ENCODE assay signal across 1 fruit fly cellular context in the genomic region with DNA sequence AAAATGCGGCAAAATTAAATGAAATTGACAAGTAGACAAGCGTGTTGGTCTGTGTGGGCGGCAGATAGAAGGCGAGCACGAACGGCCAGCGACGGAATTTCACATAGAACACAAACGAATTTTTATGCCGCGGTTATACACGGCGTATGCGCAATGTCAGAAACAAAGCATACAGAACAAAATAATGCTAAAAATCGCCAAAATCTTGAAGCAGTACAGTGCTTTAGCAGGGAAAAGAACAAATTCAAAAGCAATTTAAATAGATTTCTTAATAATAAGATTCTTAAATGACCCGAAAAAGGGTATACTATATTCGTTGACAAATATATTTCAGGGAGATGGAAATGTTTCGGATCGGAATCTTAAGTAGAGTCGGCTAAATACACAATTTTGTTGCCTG.
TF ChIP-seq lines count a peak whose summit lies in the region.

No protein-coding gene starts in this region.

TF ChIP-seq in whole organism, embryonic, 481 proteins besides CTCF, POLR2A, EP300 and RAD21 (continued from another document and continues in another):
- TF ChIP-seq pan (optimal IDR thresholded peaks at IDR 0.05; lab: Kevin White, UChicago) (no peak), pan (GFP tag; optimal IDR thresholded peaks at IDR 0.05 in 1 of 2, IDR thresholded peaks at IDR 0.05 in 1 of 2) (peak in 1 of 2 experiments; percentile 32), D19A (tag; optimal IDR thresholded peaks at IDR 0.05; lab: Kevin White, UChicago) (no peak), CG11695 (GFP tag; IDR thresholded peaks at IDR 0.05; lab: Robert Waterston, UW) (0 out of 3 replicates have a peak, but pooled peaks have one; percentile 46), CG32772 (GFP tag; IDR thresholded peaks at IDR 0.05; lab: Robert Waterston, UW) (no peak), phol (tag; optimal IDR thresholded peaks at IDR 0.05; lab: Kevin White, UChicago) (no peak), Oli (tag; optimal IDR thresholded peaks at IDR 0.05; lab: Kevin White, UChicago) (peak; percentile 22), dysf (GFP tag; IDR thresholded peaks at IDR 0.05; lab: Robert Waterston, UW) (peak; percentile 30; the same call in 1 of the 3 replicates), CG31224 (GFP tag; IDR thresholded peaks at IDR 0.05; lab: Robert Waterston, UW) (0 out of 2 replicates have a peak, but pooled peaks have one; percentile 11), CG30403 (GFP tag; optimal IDR thresholded peaks at IDR 0.05; lab: Kevin White, UChicago) (peak; percentile 4), D19B (GFP tag; optimal IDR thresholded peaks at IDR 0.05; lab: Kevin White, UChicago) (peak; percentile 5), bbx (GFP tag; IDR thresholded peaks at IDR 0.05; lab: Robert Waterston, UW; ENCODE audit: partially characterized antibody) (no peak), usp (GFP tag; optimal IDR thresholded peaks at IDR 0.05; lab: Kevin White, UChicago) (no peak), dpn (GFP tag; optimal IDR thresholded peaks at IDR 0.05; lab: Kevin White, UChicago) (peak in 1 of 2 experiments; percentile 51), HLH54F (GFP tag; optimal IDR thresholded peaks at IDR 0.05; lab: Kevin White, UChicago) (peak; percentile 36), row (GFP tag; IDR thresholded peaks at IDR 0.05; lab: Robert Waterston, UW) (peak; percentile 70), amos (GFP tag; IDR thresholded peaks at IDR 0.05; lab: Robert Waterston, UW; ENCODE audit: partially characterized antibody) (no peak), Pdp1 (GFP tag; optimal IDR thresholded peaks at IDR 0.05; lab: Kevin White, UChicago) (peak in 1 of 2 experiments; percentile 9), Sry-δ (GFP tag; optimal IDR thresholded peaks at IDR 0.05; lab: Kevin White, UChicago) (no peak), CG7839 (tag; optimal IDR thresholded peaks at IDR 0.05; lab: Kevin White, UChicago) (peak; percentile 49), gcm (GFP tag; optimal IDR thresholded peaks at IDR 0.05; lab: Kevin White, UChicago) (no peak), hbn (GFP tag; IDR thresholded peaks at IDR 0.05; lab: Robert Waterston, UW; ENCODE audit: partially characterized antibody) (no peak), Tbp (GFP tag; optimal IDR thresholded peaks at IDR 0.05; lab: Kevin White, UChicago) (no peak), CG8281 (tag; optimal IDR thresholded peaks at IDR 0.05; lab: Kevin White, UChicago) (no peak), sqz (GFP tag; optimal IDR thresholded peaks at IDR 0.05; lab: Kevin White, UChicago) (no peak), Dbx (GFP tag; IDR thresholded peaks at IDR 0.05; lab: Robert Waterston, UW) (peak; percentile 22; the same call in 1 of the 3 replicates), Meics (GFP tag; optimal IDR thresholded peaks at IDR 0.05; lab: Kevin White, UChicago) (peak; percentile 36), cato (GFP tag; optimal IDR thresholded peaks at IDR 0.05; lab: Kevin White, UChicago; ENCODE audit: borderline replicate concordance) (no peak), slou (GFP tag; optimal IDR thresholded peaks at IDR 0.05; lab: Kevin White, UChicago) (peak; percentile 18), tgo (GFP tag; IDR thresholded peaks at IDR 0.05; lab: Robert Waterston, UW) (0 out of 3 replicates have a peak, but pooled peaks have one; percentile 14), CG7372 (GFP tag; IDR thresholded peaks at IDR 0.05; lab: Robert Waterston, UW) (peak; percentile 75), lilli (GFP tag; optimal IDR thresholded peaks at IDR 0.05; lab: Kevin White, UChicago) (peak; percentile 59), H15 (GFP tag; IDR thresholded peaks at IDR 0.05; lab: Robert Waterston, UW) (peak; percentile 25; the same call in 1 of the 3 replicates), sens-2 (GFP tag; IDR thresholded peaks at IDR 0.05; lab: Robert Waterston, UW) (no peak), Nf-YA (GFP tag; IDR thresholded peaks at IDR 0.05; lab: Robert Waterston, UW) (0 out of 2 replicates have a peak, but pooled peaks have one; percentile 9), fd96Cb (tag; optimal IDR thresholded peaks at IDR 0.05; lab: Kevin White, UChicago) (no peak), GATAe (GFP tag; conservative IDR thresholded peaks at IDR 0.05; lab: Robert Waterston, UW) (no peak), CG10462 (GFP tag; optimal IDR thresholded peaks at IDR 0.05; lab: Kevin White, UChicago) (no peak), CG18262 (tag; optimal IDR thresholded peaks at IDR 0.05; lab: Kevin White, UChicago) (no peak), Bteb2 (GFP tag; optimal IDR thresholded peaks at IDR 0.05; lab: Kevin White, UChicago) (peak; percentile 22), HLH3B (GFP tag; IDR thresholded peaks at IDR 0.05; lab: Robert Waterston, UW) (0 out of 2 replicates have a peak, but pooled peaks have one; percentile 23), az2 (GFP tag; optimal IDR thresholded peaks at IDR 0.05; lab: Kevin White, UChicago) (no peak), sr (GFP tag; IDR thresholded peaks at IDR 0.05; lab: Robert Waterston, UW) (no peak), B-H2 (GFP tag; optimal IDR thresholded peaks at IDR 0.05; lab: Kevin White, UChicago) (no peak), exex (tag; optimal IDR thresholded peaks at IDR 0.05; lab: Kevin White, UChicago) (no peak), slp2 (GFP tag; optimal IDR thresholded peaks at IDR 0.05; lab: Kevin White, UChicago) (no peak), CG14441 (GFP tag; IDR thresholded peaks at IDR 0.05; lab: Robert Waterston, UW) (peak; percentile 43; the same call in 1 of the 2 replicates), CG1647 (GFP tag; optimal IDR thresholded peaks at IDR 0.05; lab: Kevin White, UChicago) (no peak), gem (tag; optimal IDR thresholded peaks at IDR 0.05; lab: Kevin White, UChicago) (peak; percentile 47), CG11723 (GFP tag; optimal IDR thresholded peaks at IDR 0.05; lab: Kevin White, UChicago) (no peak), CG1832 (GFP tag; optimal IDR thresholded peaks at IDR 0.05; lab: Kevin White, UChicago) (no peak), esg (GFP tag; conservative IDR thresholded peaks at IDR 0.05; lab: Robert Waterston, UW) (0 out of 2 replicates have a peak, but pooled peaks have one; percentile 20), CG2889 (GFP tag; IDR thresholded peaks at IDR 0.05; lab: Robert Waterston, UW) (0 out of 3 replicates have a peak, but pooled peaks have one; percentile 44), mam (GFP tag; optimal IDR thresholded peaks at IDR 0.05; lab: Kevin White, UChicago) (peak; percentile 36), Dref (GFP tag; IDR thresholded peaks at IDR 0.05; lab: Robert Waterston, UW) (no peak), CG15269 (tag; optimal IDR thresholded peaks at IDR 0.05; lab: Kevin White, UChicago) (peak; percentile 27), Ets97D (GFP tag; optimal IDR thresholded peaks at IDR 0.05; lab: Kevin White, UChicago) (no peak), CG3847 (GFP tag; IDR thresholded peaks at IDR 0.05; lab: Robert Waterston, UW) (peak; percentile 44), Dip3 (GFP tag; optimal IDR thresholded peaks at IDR 0.05; lab: Kevin White, UChicago) (peak; percentile 43), CG9609 (GFP tag; optimal IDR thresholded peaks at IDR 0.05; lab: Kevin White, UChicago) (no peak), danr (GFP tag; IDR thresholded peaks at IDR 0.05; lab: Robert Waterston, UW) (no peak), CG8290 (GFP tag; optimal IDR thresholded peaks at IDR 0.05; lab: Kevin White, UChicago) (no peak), CG8290 (tag; optimal IDR thresholded peaks at IDR 0.05; lab: Kevin White, UChicago) (peak in 1 of 2 experiments; percentile 6), CG30431 (GFP tag; optimal IDR thresholded peaks at IDR 0.05; lab: Kevin White, UChicago) (no peak), pros (GFP tag; optimal IDR thresholded peaks at IDR 0.05; lab: Kevin White, UChicago) (no peak), CG11247 (GFP tag; IDR thresholded peaks at IDR 0.05; lab: Robert Waterston, UW) (peak; percentile 17; the same call in 1 of the 2 replicates), CG12155 (GFP tag; optimal IDR thresholded peaks at IDR 0.05; lab: Kevin White, UChicago) (peak; percentile 42), CG5180 (GFP tag; optimal IDR thresholded peaks at IDR 0.05; lab: Kevin White, UChicago) (no peak), CG32532 (GFP tag; IDR thresholded peaks at IDR 0.05; lab: Robert Waterston, UW) (peak; percentile 57), caup (GFP tag; optimal IDR thresholded peaks at IDR 0.05; lab: Kevin White, UChicago; ENCODE audit: severe bottlenecking) (no peak), lab (GFP tag; optimal IDR thresholded peaks at IDR 0.05; lab: Kevin White, UChicago) (peak; percentile 58), CG3407 (GFP tag; optimal IDR thresholded peaks at IDR 0.05; lab: Kevin White, UChicago) (no peak), nmo (GFP tag; optimal IDR thresholded peaks at IDR 0.05; lab: Kevin White, UChicago) (peak; percentile 16), Bgb (GFP tag; IDR thresholded peaks at IDR 0.05; lab: Robert Waterston, UW; ENCODE audit: partially characterized antibody) (no peak), corto (GFP tag; optimal IDR thresholded peaks at IDR 0.05; lab: Kevin White, UChicago) (no peak), Hmr (GFP tag; optimal IDR thresholded peaks at IDR 0.05; lab: Kevin White, UChicago) (peak; percentile 37), z (GFP tag; IDR thresholded peaks at IDR 0.05; lab: Robert Waterston, UW) (no peak), fu2 (GFP tag; optimal IDR thresholded peaks at IDR 0.05; lab: Kevin White, UChicago) (no peak), ap (GFP tag; IDR thresholded peaks at IDR 0.05; lab: Robert Waterston, UW) (0 out of 2 replicates have a peak, but pooled peaks have one; percentile 25), CG5953 (GFP tag; IDR thresholded peaks at IDR 0.05; lab: Robert Waterston, UW) (no peak), p53 (GFP tag; optimal IDR thresholded peaks at IDR 0.05; lab: Kevin White, UChicago) (no peak), CoRest (tag; optimal IDR thresholded peaks at IDR 0.05; lab: Kevin White, UChicago) (peak; percentile 30), Dll (GFP tag; IDR thresholded peaks at IDR 0.05; lab: Robert Waterston, UW; ENCODE audit: partially characterized antibody) (no peak), CG8765 (GFP tag; IDR thresholded peaks at IDR 0.05; lab: Robert Waterston, UW) (no peak), sim (GFP tag; IDR thresholded peaks at IDR 0.05; lab: Robert Waterston, UW) (no peak), Bdp1 (GFP tag; optimal IDR thresholded peaks at IDR 0.05; lab: Kevin White, UChicago) (no peak), sens (GFP tag; lab: Kevin White, UChicago) (peak; percentile 82), CG8359 (GFP tag; optimal IDR thresholded peaks at IDR 0.05; lab: Kevin White, UChicago; ENCODE audit: borderline replicate concordance) (no peak), CG7556 (GFP tag; optimal IDR thresholded peaks at IDR 0.05; lab: Kevin White, UChicago) (no peak), CG14050 (GFP tag; IDR thresholded peaks at IDR 0.05; lab: Robert Waterston, UW) (no peak), CG12299 (tag; optimal IDR thresholded peaks at IDR 0.05; lab: Kevin White, UChicago) (no peak), CG17328 (GFP tag; IDR thresholded peaks at IDR 0.05; lab: Robert Waterston, UW) (peak; percentile 11; the same call in 1 of the 2 replicates), sd (tag; optimal IDR thresholded peaks at IDR 0.05; lab: Kevin White, UChicago) (peak; percentile 82), Dad (GFP tag; optimal IDR thresholded peaks at IDR 0.05; lab: Kevin White, UChicago) (no peak), CG13624 (GFP tag; optimal IDR thresholded peaks at IDR 0.05; lab: Kevin White, UChicago) (peak; percentile 33), Doc2 (GFP tag; IDR thresholded peaks at IDR 0.05; lab: Robert Waterston, UW) (no peak), CG6813 (GFP tag; optimal IDR thresholded peaks at IDR 0.05; lab: Kevin White, UChicago) (no peak), CG17802 (tag; optimal IDR thresholded peaks at IDR 0.05; lab: Kevin White, UChicago) (no peak), CG2116 (GFP tag; optimal IDR thresholded peaks at IDR 0.05; lab: Kevin White, UChicago) (no peak), CG2120 (GFP tag; optimal IDR thresholded peaks at IDR 0.05; lab: Kevin White, UChicago) (peak; percentile 76), CG14965 (GFP tag; optimal IDR thresholded peaks at IDR 0.05; lab: Kevin White, UChicago; ENCODE audit: borderline replicate concordance) (no peak), pho (GFP tag; optimal IDR thresholded peaks at IDR 0.05; lab: Kevin White, UChicago) (peak; percentile 2), Rfx (GFP tag; IDR thresholded peaks at IDR 0.05; lab: Robert Waterston, UW) (peak; percentile 59), CG8388 (GFP tag; optimal IDR thresholded peaks at IDR 0.05; lab: Kevin White, UChicago) (no peak), zfh1 (GFP tag; IDR thresholded peaks at IDR 0.05; lab: Robert Waterston, UW) (peak; percentile 36; the same call in 1 of the 3 replicates), NFAT (GFP tag; IDR thresholded peaks at IDR 0.05; lab: Robert Waterston, UW) (no peak), CG14667 (GFP tag; IDR thresholded peaks at IDR 0.05; lab: Robert Waterston, UW) (no peak), CG32767 (GFP tag; IDR thresholded peaks at IDR 0.05; lab: Robert Waterston, UW) (0 out of 2 replicates have a peak, but pooled peaks have one; percentile 40), Sox102F (GFP tag; optimal IDR thresholded peaks at IDR 0.05; lab: Kevin White, UChicago) (peak; percentile 38), CG1529 (GFP tag; optimal IDR thresholded peaks at IDR 0.05; lab: Kevin White, UChicago) (no peak), prd (optimal IDR thresholded peaks at IDR 0.05; lab: Kevin White, UChicago) (no peak), prd (GFP tag; IDR thresholded peaks at IDR 0.05; lab: Robert Waterston, UW) (peak; percentile 31; the same call in 2 of the 3 replicates), Neu2 (GFP tag; optimal IDR thresholded peaks at IDR 0.05; lab: Kevin White, UChicago; ENCODE audit: borderline replicate concordance) (no peak), CG1233 (GFP tag; optimal IDR thresholded peaks at IDR 0.05; lab: Kevin White, UChicago) (no peak), PHDP (tag; optimal IDR thresholded peaks at IDR 0.05; lab: Kevin White, UChicago) (peak; percentile 52), CG15514 (GFP tag; optimal IDR thresholded peaks at IDR 0.05; lab: Kevin White, UChicago) (peak; percentile 16), CG6272 (GFP tag; IDR thresholded peaks at IDR 0.05; lab: Robert Waterston, UW) (0 out of 2 replicates have a peak, but pooled peaks have one; percentile 12), CG12659 (GFP tag; optimal IDR thresholded peaks at IDR 0.05; lab: Kevin White, UChicago) (no peak), CG34224 (GFP tag; IDR thresholded peaks at IDR 0.05; lab: Robert Waterston, UW; ENCODE audit: partially characterized antibody) (no peak), chm (GFP tag; IDR thresholded peaks at IDR 0.05; lab: Robert Waterston, UW) (no peak), Hsf (GFP tag; optimal IDR thresholded peaks at IDR 0.05; lab: Kevin White, UChicago) (peak; percentile 13), HmgD (GFP tag; optimal IDR thresholded peaks at IDR 0.05; lab: Kevin White, UChicago) (no peak), Fer1 (GFP tag; optimal IDR thresholded peaks at IDR 0.05; lab: Kevin White, UChicago) (no peak), ci (GFP tag; IDR thresholded peaks at IDR 0.05; lab: Robert Waterston, UW) (no peak), pfk (GFP tag; optimal IDR thresholded peaks at IDR 0.05; lab: Kevin White, UChicago) (no peak)
